Worm (Caenorhabditis elegans): Measurements from ENCODE around the gene glc-1.

- TF ChIP-seq dmd-8 (GFP tag; IDR thresholded peaks at IDR 0.05) (no peak), ceh-82 (tag; optimal IDR thresholded peaks at IDR 0.05) (no peak)
Observed at ce11 chrV:16258142-16258541, 38.7 kb downstream of the glc-1 start, which contains the start of gene nhr-218.
